Worm (Caenorhabditis elegans) whole organism, L3 larva: Measurements from ENCODE around the gene nhr-116.

Experiments
- lin-15B ChIP-seq: fragments of 150-350 bp; optimal IDR thresholded peaks from 2 replicates; lab custom pipeline; 2014; ENCODE audit warnings: missing biosample characterization, missing genetic modification characterization
- mdl-1 ChIP-seq: fragments of 150-350 bp; optimal IDR thresholded peaks from 2 replicates; lab custom pipeline; 2014; ENCODE audit warnings: missing biosample characterization, missing genetic modification characterization
- pha-4 ChIP-seq: fragments of 150-350 bp; optimal IDR thresholded peaks from 2 replicates; lab custom pipeline; 2014; ENCODE audit warnings: missing biosample characterization, missing genetic modification reagents, missing genetic modification characterization
- ztf-11 ChIP-seq: fragments of 150-350 bp; optimal IDR thresholded peaks from 2 replicates; lab custom pipeline; 2014; ENCODE audit warnings: missing biosample characterization, missing genetic modification characterization

DNA sequence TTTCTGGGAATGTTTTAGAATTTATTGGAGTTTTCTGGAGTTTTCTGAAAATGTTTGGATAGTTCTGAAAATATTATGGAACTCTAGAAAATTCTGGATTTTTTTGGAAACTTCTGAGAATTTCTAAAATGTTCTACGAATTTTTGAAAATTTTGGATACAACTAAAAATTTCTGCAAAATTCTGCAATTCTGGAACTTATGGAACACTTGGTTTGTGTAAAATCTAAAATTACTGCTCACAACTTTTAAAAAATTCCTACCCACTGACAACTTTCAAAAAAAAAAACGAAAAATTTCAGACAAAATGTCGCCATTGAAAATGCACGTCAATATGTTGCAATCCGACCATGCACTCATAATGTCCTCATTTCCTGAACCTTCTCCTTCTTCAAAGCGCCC is 7.4 kb upstream of the nhr-116 start, which contains the start of gene nhr-262:
- no peak for TF ChIP-seq lin-15B (tag; lab: Kevin White, UChicago)
- no peak for TF ChIP-seq mdl-1
- no peak for TF ChIP-seq pha-4 (tag; lab: Kevin White, UChicago)
- TF ChIP-seq ztf-11 (tag; lab: Kevin White, UChicago) = no peak
